Fruit fly (Drosophila melanogaster): ENCODE measurements around the gene CG14362.

CG14362 gene

dm6 chr3R:13819037-13819436 is 36.2 kb downstream of the CG14362 start:
- no peak for TF ChIP-seq woc (GFP tag; optimal IDR thresholded peaks at IDR 0.05)
- TF ChIP-seq Hr83 (GFP tag; optimal IDR thresholded peaks at IDR 0.05; ENCODE audit: poor library complexity, severe bottlenecking): peak; percentile 16
- no peak for TF ChIP-seq brk (GFP tag; optimal IDR thresholded peaks at IDR 0.05)

- TF ChIP-seq OdsH (GFP tag; optimal IDR thresholded peaks at IDR 0.05) (no peak), sv (GFP tag; optimal IDR thresholded peaks at IDR 0.05) (peak; percentile 40)
Measured at dm6 chr3R:13817480-13818305, 37.6 kb downstream of the CG14362 start.

dm6 chr3R:13816375-13816711 is 38.9 kb downstream of the CG14362 start:
- no peak for TF ChIP-seq Rel (GFP tag; optimal IDR thresholded peaks at IDR 0.05)
- TF ChIP-seq Rel (tag; optimal IDR thresholded peaks at IDR 0.05): peak; percentile 20
- no peak for TF ChIP-seq brk (GFP tag; optimal IDR thresholded peaks at IDR 0.05)

- TF ChIP-seq GATAd (GFP tag; optimal IDR thresholded peaks at IDR 0.05) (no peak), foxo (GFP tag; optimal IDR thresholded peaks at IDR 0.05) (no peak), Myc (optimal IDR thresholded peaks at IDR 0.05) (no peak), N (GFP tag; optimal IDR thresholded peaks at IDR 0.05) (no peak), fru (GFP tag; optimal IDR thresholded peaks at IDR 0.05) (no peak), Hr83 (GFP tag; optimal IDR thresholded peaks at IDR 0.05; ENCODE audit: poor library complexity, severe bottlenecking) (no peak), Hr78 (GFP tag; optimal IDR thresholded peaks at IDR 0.05) (no peak), Dif (GFP tag; optimal IDR thresholded peaks at IDR 0.05; ENCODE audit: partially characterized antibody) (no peak), tai (GFP tag; optimal IDR thresholded peaks at IDR 0.05) (no peak), OdsH (GFP tag; optimal IDR thresholded peaks at IDR 0.05) (no peak), usp (GFP tag; optimal IDR thresholded peaks at IDR 0.05) (no peak), dmrt93B (GFP tag; optimal IDR thresholded peaks at IDR 0.05) (no peak), brk (GFP tag; optimal IDR thresholded peaks at IDR 0.05) (no peak), CG9705 (GFP tag; optimal IDR thresholded peaks at IDR 0.05) (no peak), dl (GFP tag; optimal IDR thresholded peaks at IDR 0.05; ENCODE audit: insufficient read depth in 1 of 2, partially characterized antibody in 2 of 2) (no peak)
Measured at dm6 chr3R:13815566-13816374, 39.5 kb downstream of the CG14362 start.

- no peak for TF ChIP-seq Hr78 (GFP tag; optimal IDR thresholded peaks at IDR 0.05)
- TF ChIP-seq woc (GFP tag; optimal IDR thresholded peaks at IDR 0.05): no peak
- TF ChIP-seq brk (GFP tag; optimal IDR thresholded peaks at IDR 0.05): no peak
- TF ChIP-seq br (GFP tag; optimal IDR thresholded peaks at IDR 0.05): no peak
- no peak for TF ChIP-seq dmrt93B (GFP tag; optimal IDR thresholded peaks at IDR 0.05)
- TF ChIP-seq Abd-B (GFP tag; optimal IDR thresholded peaks at IDR 0.05): no peak
- TF ChIP-seq lola (GFP tag; optimal IDR thresholded peaks at IDR 0.05): no peak
- TF ChIP-seq N (GFP tag; optimal IDR thresholded peaks at IDR 0.05): no peak
- TF ChIP-seq Dif (GFP tag; optimal IDR thresholded peaks at IDR 0.05; ENCODE audit: partially characterized antibody): no peak
- TF ChIP-seq pan (optimal IDR thresholded peaks at IDR 0.05): no peak
- TF ChIP-seq Dfd (GFP tag; optimal IDR thresholded peaks at IDR 0.05): no peak
- TF ChIP-seq dsf (GFP tag; optimal IDR thresholded peaks at IDR 0.05; ENCODE audit: borderline replicate concordance): no peak
- TF ChIP-seq h (GFP tag; optimal IDR thresholded peaks at IDR 0.05): no peak
- no peak for TF ChIP-seq ey (GFP tag; optimal IDR thresholded peaks at IDR 0.05)
Measured at dm6 chr3R:13815022-13815440, 40.2 kb downstream of the CG14362 start.

- no peak for TF ChIP-seq Hr78 (GFP tag; optimal IDR thresholded peaks at IDR 0.05)
- no peak for TF ChIP-seq woc (GFP tag; optimal IDR thresholded peaks at IDR 0.05)
- TF ChIP-seq Rel (GFP tag; optimal IDR thresholded peaks at IDR 0.05): peak; percentile 2
- TF ChIP-seq Rel (tag; optimal IDR thresholded peaks at IDR 0.05): peak; percentile 25
- TF ChIP-seq pan (optimal IDR thresholded peaks at IDR 0.05): no peak
- no peak for TF ChIP-seq CG32264 (GFP tag; optimal IDR thresholded peaks at IDR 0.05)
- no peak for TF ChIP-seq dmrt93B (GFP tag; optimal IDR thresholded peaks at IDR 0.05)
- no peak for TF ChIP-seq jim (GFP tag; optimal IDR thresholded peaks at IDR 0.05)
- peak; percentile 92 for TF ChIP-seq Vsx2 (GFP tag; optimal IDR thresholded peaks at IDR 0.05; ENCODE audit: partially characterized antibody)
- peak; percentile 99 for TF ChIP-seq Dif (GFP tag; optimal IDR thresholded peaks at IDR 0.05; ENCODE audit: partially characterized antibody)
- TF ChIP-seq Abd-B (GFP tag; optimal IDR thresholded peaks at IDR 0.05): no peak
- no peak for TF ChIP-seq sv (GFP tag; optimal IDR thresholded peaks at IDR 0.05)
- peak; percentile 27 for TF ChIP-seq Sp1 (GFP tag; optimal IDR thresholded peaks at IDR 0.05)
- TF ChIP-seq Hnf4 (GFP tag; optimal IDR thresholded peaks at IDR 0.05): peak; percentile 35
- no peak for TF ChIP-seq N (GFP tag; optimal IDR thresholded peaks at IDR 0.05)
- peak; percentile 26 to 37 for TF ChIP-seq foxo (GFP tag; optimal IDR thresholded peaks at IDR 0.05)
- no peak for TF ChIP-seq Hr83 (GFP tag; optimal IDR thresholded peaks at IDR 0.05; ENCODE audit: poor library complexity, severe bottlenecking)
- TF ChIP-seq dsf (GFP tag; optimal IDR thresholded peaks at IDR 0.05; ENCODE audit: borderline replicate concordance): no peak
- peak; percentile 55 for TF ChIP-seq Jra (GFP tag; optimal IDR thresholded peaks at IDR 0.05)
- no peak for TF ChIP-seq HLH106 (tag; optimal IDR thresholded peaks at IDR 0.05)
- peak; percentile 65 for TF ChIP-seq CrebA (GFP tag; optimal IDR thresholded peaks at IDR 0.05; ENCODE audit: borderline replicate concordance)
- no peak for TF ChIP-seq Myc (optimal IDR thresholded peaks at IDR 0.05)
Measured at dm6 chr3R:13812736-13813250, 42.5 kb downstream of the CG14362 start, which contains the start of the genes tal-1A, tal-2A, tal-3A and tal-AA. Gene tal-1A (plus strand): TSS chr3R:13813109. Gene tal-2A (plus strand): TSS chr3R:13813109. Gene tal-3A (plus strand): TSS chr3R:13813109. Gene tal-AA (plus strand): TSS chr3R:13813109.
